Fruit fly (Drosophila melanogaster) whole organism, embryonic: Measurements from ENCODE around the gene CG5516.
A peak's percentile ranks its signal among the peaks of the same experiment; 100 is the strongest.

Experiments used
- BEAF-32 ChIP-seq: fragments of 200-800 bp; sonication (Bioruptor generic); optimal IDR thresholded peaks from 3 replicates; lab custom pipeline; 2017; ENCODE audit warnings: missing biosample characterization, missing genetic modification characterization, mild to moderate bottlenecking, moderate library complexity, missing genetic modification reagents
- Bgb ChIP-seq: fragments of 200-800 bp; sonication (Bioruptor generic); IDR thresholded peaks from 2 replicates; pipeline ENCODE4 v1.3.6; 2022; ENCODE audit warnings: missing biosample characterization, missing genetic modification characterization; ENCODE audit not compliant: partially characterized antibody
- Blimp-1 ChIP-seq: fragments of 200-800 bp; sonication (Bioruptor generic); optimal IDR thresholded peaks from 3 replicates; lab custom pipeline; 2018; ENCODE audit warnings: missing biosample characterization, missing genetic modification characterization, mild to moderate bottlenecking, moderate library complexity, missing genetic modification reagents
- CG10431 ChIP-seq: fragments of 200-800 bp; sonication (Bioruptor generic); optimal IDR thresholded peaks from 3 replicates; lab custom pipeline; 2018; ENCODE audit warnings: missing biosample characterization, mild to moderate bottlenecking, missing genetic modification characterization
- CG11504 ChIP-seq: fragments of 200-800 bp; sonication (Bioruptor generic); optimal IDR thresholded peaks from 3 replicates; lab custom pipeline; 2019; ENCODE audit warnings: missing biosample characterization, mild to moderate bottlenecking, missing genetic modification characterization, moderate library complexity
- CG12299 ChIP-seq: fragments of 200-800 bp; sonication (Bioruptor generic); optimal IDR thresholded peaks from 2 replicates; lab custom pipeline; 2018; ENCODE audit warnings: missing biosample characterization, mild to moderate bottlenecking, missing genetic modification characterization
- CG12391 ChIP-seq: fragments of 200-800 bp; sonication (Bioruptor generic); optimal IDR thresholded peaks from 3 replicates; lab custom pipeline; 2018; ENCODE audit warnings: missing biosample characterization, mild to moderate bottlenecking, missing genetic modification characterization, moderate library complexity
- CG13624 ChIP-seq: fragments of 200-800 bp; sonication (Bioruptor generic); optimal IDR thresholded peaks from 2 replicates; lab custom pipeline; 2016; ENCODE audit warnings: missing biosample characterization, missing genetic modification characterization
- CG13775 ChIP-seq: fragments of 200-800 bp; sonication (Bioruptor generic); optimal IDR thresholded peaks from 3 replicates; lab custom pipeline; 2017; ENCODE audit warnings: missing biosample characterization, mild to moderate bottlenecking, missing genetic modification characterization
- CG14860 ChIP-seq: fragments of 200-800 bp; sonication (Bioruptor generic); IDR thresholded peaks from 3 replicates; pipeline ENCODE4 v1.3.6; 2022; ENCODE audit warnings: missing biosample characterization, missing genetic modification characterization; ENCODE audit not compliant: partially characterized antibody
- CG16815 ChIP-seq: fragments of 200-800 bp; sonication (Bioruptor generic); optimal IDR thresholded peaks from 3 replicates; lab custom pipeline; 2017; ENCODE audit warnings: missing biosample characterization, mild to moderate bottlenecking, missing genetic modification characterization
- CG16863 ChIP-seq: fragments of 200-800 bp; sonication (Bioruptor generic); optimal IDR thresholded peaks from 3 replicates; lab custom pipeline; 2016; ENCODE audit warnings: missing biosample characterization, missing genetic modification characterization
- CG2116 ChIP-seq: fragments of 200-800 bp; sonication (Bioruptor generic); optimal IDR thresholded peaks from 3 replicates; lab custom pipeline; 2018; ENCODE audit warnings: missing biosample characterization, mild to moderate bottlenecking, missing genetic modification characterization
- CG3065 ChIP-seq: fragments of 200-800 bp; sonication (Bioruptor generic); optimal IDR thresholded peaks from 2 replicates; lab custom pipeline; 2016; ENCODE audit warnings: missing biosample characterization, missing genetic modification characterization
- CG32772 ChIP-seq: fragments of 200-800 bp; sonication (Bioruptor generic); IDR thresholded peaks from 2 replicates; pipeline ENCODE4 v1.3.6; 2022; ENCODE audit warnings: missing biosample characterization, missing genetic modification characterization
- CG3281 ChIP-seq: fragments of 200-800 bp; sonication (Bioruptor generic); optimal IDR thresholded peaks from 3 replicates; lab custom pipeline; 2017; ENCODE audit warnings: missing biosample characterization, mild to moderate bottlenecking, missing genetic modification characterization
- CG34376 ChIP-seq: fragments of 200-800 bp; sonication (Bioruptor generic); optimal IDR thresholded peaks from 2 replicates; lab custom pipeline; 2018; ENCODE audit warnings: missing biosample characterization, mild to moderate bottlenecking, missing genetic modification characterization
- CG3995 ChIP-seq: fragments of 200-800 bp; sonication (Bioruptor generic); optimal IDR thresholded peaks from 3 replicates; lab custom pipeline; 2016; ENCODE audit warnings: missing biosample characterization, missing genetic modification characterization
- CG6683 ChIP-seq: fragments of 200-800 bp; sonication (Bioruptor generic); optimal IDR thresholded peaks from 2 replicates; lab custom pipeline; 2017; ENCODE audit warnings: missing biosample characterization, mild to moderate bottlenecking, missing genetic modification characterization, missing genetic modification reagents
- CG6854 ChIP-seq: fragments of 200-800 bp; sonication (Bioruptor generic); optimal IDR thresholded peaks from 3 replicates; lab custom pipeline; 2017; ENCODE audit warnings: missing biosample characterization, mild to moderate bottlenecking, missing genetic modification characterization
- CG7786 ChIP-seq: fragments of 200-800 bp; sonication (Bioruptor generic); optimal IDR thresholded peaks from 2 replicates; lab custom pipeline; 2016; ENCODE audit warnings: missing biosample characterization, missing genetic modification characterization
- CG8388 ChIP-seq: fragments of 200-800 bp; sonication (Bioruptor generic); optimal IDR thresholded peaks from 2 replicates; lab custom pipeline; 2019; ENCODE audit warnings: missing biosample characterization, mild to moderate bottlenecking, missing genetic modification characterization, moderate library complexity
- CkIIα-i1 ChIP-seq: fragments of 200-800 bp; sonication (Bioruptor generic); IDR thresholded peaks from 2 replicates; pipeline ENCODE4 v1.3.6; 2022; ENCODE audit warnings: missing biosample characterization, missing genetic modification characterization
- Ets65A ChIP-seq: fragments of 200-800 bp; sonication (Bioruptor generic); peaks from one replicate; lab custom pipeline; 2016; ENCODE audit warnings: missing biosample characterization, missing genetic modification characterization
- HLH4C ChIP-seq: fragments of 200-800 bp; sonication (Bioruptor generic); IDR thresholded peaks from 3 replicates; pipeline ENCODE4 v1.3.6; 2022; ENCODE audit warnings: missing biosample characterization, missing genetic modification characterization; ENCODE audit not compliant: partially characterized antibody
- Mad ChIP-seq: fragments of 200-800 bp; sonication (Bioruptor generic); optimal IDR thresholded peaks from 2 replicates; lab custom pipeline; 2016; ENCODE audit warnings: missing biosample characterization, missing genetic modification characterization
- NC2α ChIP-seq: fragments of 200-800 bp; sonication (Bioruptor generic); optimal IDR thresholded peaks from 2 replicates; lab custom pipeline; 2016; ENCODE audit warnings: missing biosample characterization, missing genetic modification characterization
- Nf-YA ChIP-seq: fragments of 200-800 bp; sonication (Bioruptor generic); IDR thresholded peaks from 2 replicates; pipeline ENCODE4 v1.3.6; 2022; ENCODE audit warnings: missing biosample characterization, missing genetic modification characterization
- Nf-YB ChIP-seq: fragments of 200-800 bp; sonication (Bioruptor generic); optimal IDR thresholded peaks from 3 replicates; lab custom pipeline; 2019; ENCODE audit warnings: missing biosample characterization, mild to moderate bottlenecking, missing genetic modification characterization, moderate library complexity
- Nf-YC ChIP-seq: fragments of 200-800 bp; optimal IDR thresholded peaks from 3 replicates; lab custom pipeline; 2019; ENCODE audit warnings: missing biosample characterization, mild to moderate bottlenecking, missing genetic modification characterization, moderate library complexity
- Poxn ChIP-seq: fragments of 200-800 bp; sonication (Bioruptor generic); IDR thresholded peaks from 2 replicates; pipeline ENCODE4 v1.3.6; 2022; ENCODE audit warnings: missing biosample characterization, missing genetic modification characterization
- Sry-β ChIP-seq: fragments of 200-800 bp; sonication (Bioruptor generic); optimal IDR thresholded peaks from 2 replicates; lab custom pipeline; 2018; ENCODE audit warnings: missing biosample characterization, mild to moderate bottlenecking, missing genetic modification characterization, moderate library complexity
- Taf1 ChIP-seq: fragments of 200-800 bp; sonication (Bioruptor generic); IDR thresholded peaks from 2 replicates; pipeline ENCODE4 v1.3.6; 2022; ENCODE audit warnings: missing biosample characterization, missing genetic modification characterization
- br ChIP-seq: fragments of >200 bp; optimal IDR thresholded peaks from 2 replicates; lab custom pipeline; 2017
- cg ChIP-seq: fragments of 200-800 bp; sonication (Bioruptor generic); optimal IDR thresholded peaks from 3 replicates; lab custom pipeline; 2019; ENCODE audit warnings: missing biosample characterization, mild to moderate bottlenecking, missing genetic modification characterization, moderate library complexity
- gcm2 ChIP-seq: fragments of 200-800 bp; sonication (Bioruptor generic); optimal IDR thresholded peaks from 2 replicates; lab custom pipeline; 2016; ENCODE audit warnings: missing biosample characterization, missing genetic modification characterization
- gem ChIP-seq: fragments of 200-800 bp; sonication (Bioruptor generic); optimal IDR thresholded peaks from 2 replicates; lab custom pipeline; 2019; ENCODE audit warnings: missing biosample characterization, mild to moderate bottlenecking, missing genetic modification characterization, moderate library complexity
- insv ChIP-seq, 2 experiments: fragments of 200-800 bp; sonication (Bioruptor generic); optimal IDR thresholded peaks; 3 replicates each; lab custom pipeline; 2016 to 2018; ENCODE audit warnings: missing biosample characterization in 2 of 2, missing genetic modification characterization in 2 of 2
- kay ChIP-seq: fragments of 200-800 bp; sonication (Bioruptor generic); optimal IDR thresholded peaks from 2 replicates; lab custom pipeline; 2016; ENCODE audit warnings: missing biosample characterization, missing genetic modification characterization
- lmd ChIP-seq: fragments of 200-800 bp; sonication (Bioruptor generic); IDR thresholded peaks from 2 replicates; pipeline ENCODE4 v1.3.6; 2022; ENCODE audit warnings: missing biosample characterization, missing genetic modification characterization
- repo ChIP-seq: fragments of 200-800 bp; sonication (Bioruptor generic); optimal IDR thresholded peaks from 2 replicates; lab custom pipeline; 2016; ENCODE audit warnings: missing biosample characterization, missing genetic modification characterization
- ro ChIP-seq: fragments of 200-800 bp; sonication (Bioruptor generic); IDR thresholded peaks from 2 replicates; pipeline ENCODE4 v1.3.6; 2022; ENCODE audit warnings: missing biosample characterization, missing genetic modification characterization
- run ChIP-seq: fragments of 200-800 bp; sonication (Bioruptor generic); optimal IDR thresholded peaks from 3 replicates; lab custom pipeline; 2018; ENCODE audit warnings: missing biosample characterization, mild to moderate bottlenecking, missing genetic modification characterization
- sc ChIP-seq, 3 experiments: fragments of >200 bp in 2 of 3; fragments of 200-800 bp in 1 of 3; sonication (Bioruptor generic) in 1 of 3; optimal IDR thresholded peaks; 2 replicates in 2 of 3; 3 replicates in 1 of 3; lab custom pipeline; 2017; ENCODE audit warnings: mild to moderate bottlenecking in 1 of 3, missing biosample characterization in 1 of 3, missing genetic modification characterization in 1 of 3, missing genetic modification reagents in 1 of 3
- sim ChIP-seq: fragments of 200-800 bp; sonication (Bioruptor generic); IDR thresholded peaks from 2 replicates; pipeline ENCODE4 v1.3.6; 2022; ENCODE audit warnings: missing biosample characterization, missing genetic modification characterization
- ssp ChIP-seq: fragments of 200-800 bp; sonication (Bioruptor generic); IDR thresholded peaks from 2 replicates; pipeline ENCODE4 v1.3.6; 2022; ENCODE audit warnings: missing biosample characterization, missing genetic modification characterization
- tin ChIP-seq: fragments of 200-800 bp; sonication (Bioruptor generic); optimal IDR thresholded peaks from 3 replicates; lab custom pipeline; 2016; ENCODE audit warnings: missing biosample characterization, missing genetic modification characterization
- tio ChIP-seq: fragments of 200-800 bp; sonication (Bioruptor generic); optimal IDR thresholded peaks from 2 replicates; lab custom pipeline; 2017; ENCODE audit warnings: missing biosample characterization, missing genetic modification characterization, inconsistent platforms
- wek ChIP-seq: fragments of 200-800 bp; sonication (Bioruptor generic); optimal IDR thresholded peaks from 3 replicates; lab custom pipeline; 2018; ENCODE audit warnings: missing biosample characterization, mild to moderate bottlenecking, missing genetic modification characterization, moderate library complexity
- zf30C ChIP-seq: fragments of 200-800 bp; sonication (Bioruptor generic); optimal IDR thresholded peaks from 3 replicates; lab custom pipeline; 2018; ENCODE audit warnings: missing biosample characterization, mild to moderate bottlenecking, missing genetic modification characterization

CG5516 gene

dm6 chr3R:15983541-15984229, 20.0 kb downstream of the CG5516 start (continued):
- no peak for TF ChIP-seq repo (GFP tag; lab: Kevin White, UChicago)
- TF ChIP-seq Nf-YC (tag; lab: Kevin White, UChicago), result no peak
- TF ChIP-seq BEAF-32 (GFP tag; lab: Kevin White, UChicago), result no peak
- TF ChIP-seq CG6683, result no peak
- no peak for TF ChIP-seq CG10431
- no peak for TF ChIP-seq CG3065 (GFP tag; lab: Kevin White, UChicago)
- TF ChIP-seq CG11504 (tag; lab: Kevin White, UChicago), result peak; percentile 62
- no peak for TF ChIP-seq lmd
- no peak for TF ChIP-seq CG7786 (GFP tag; lab: Kevin White, UChicago)
- TF ChIP-seq Ets65A (GFP tag; lab: Kevin White, UChicago), result no peak
- TF ChIP-seq HLH4C (GFP tag; lab: Robert Waterston, UW), result no peak
- TF ChIP-seq CG2116 (GFP tag; lab: Kevin White, UChicago), result peak; percentile 25
- no peak for TF ChIP-seq insv (GFP tag; optimal IDR thresholded peaks at IDR 0.05; lab: Kevin White, UChicago)
- TF ChIP-seq ssp (GFP tag; lab: Robert Waterston, UW), result no peak
- no peak for TF ChIP-seq cg
- TF ChIP-seq gem, result peak; percentile 60
- TF ChIP-seq tin, result no peak
- TF ChIP-seq Blimp-1 (GFP tag; lab: Kevin White, UChicago), result peak; percentile 62
- TF ChIP-seq Mad, result no peak
- TF ChIP-seq CG12391 (tag; lab: Kevin White, UChicago), result peak; percentile 52
- TF ChIP-seq sim (GFP tag; lab: Robert Waterston, UW), result no peak
- no peak for TF ChIP-seq sc (optimal IDR thresholded peaks at IDR 0.05; lab: Kevin White, UChicago)
- peak; percentile 16 for TF ChIP-seq sc (GFP tag; optimal IDR thresholded peaks at IDR 0.05; lab: Kevin White, UChicago)
- no peak for TF ChIP-seq tio (GFP tag; lab: Kevin White, UChicago)
- no peak for TF ChIP-seq ro (GFP tag; lab: Robert Waterston, UW)
- no peak for TF ChIP-seq CG3281
- TF ChIP-seq Nf-YA (GFP tag; lab: Robert Waterston, UW), result no peak
- TF ChIP-seq CG13624 (GFP tag; lab: Kevin White, UChicago), result no peak
- peak; percentile 4 for TF ChIP-seq Sry-β (GFP tag; lab: Kevin White, UChicago)
- TF ChIP-seq run, result no peak
- TF ChIP-seq CG8388 (GFP tag; lab: Kevin White, UChicago), result peak; percentile 38
- TF ChIP-seq CG6854, result no peak
- TF ChIP-seq gcm2 (GFP tag; lab: Kevin White, UChicago), result no peak
- no peak for TF ChIP-seq Bgb (GFP tag; lab: Robert Waterston, UW)
- no peak for TF ChIP-seq CG32772
- TF ChIP-seq CG12299, result no peak
- TF ChIP-seq Taf1 (GFP tag; lab: Robert Waterston, UW), result no peak
- TF ChIP-seq br (lab: Kevin White, UChicago), result no peak
- peak; percentile 90 for TF ChIP-seq CG34376
- TF ChIP-seq NC2α, result no peak
- TF ChIP-seq CG16863 (GFP tag; lab: Kevin White, UChicago), result no peak
- no peak for TF ChIP-seq CG14860 (GFP tag; lab: Robert Waterston, UW)
- TF ChIP-seq CkIIα-i1 (GFP tag; lab: Robert Waterston, UW), result no peak
- no peak for TF ChIP-seq Poxn (GFP tag; lab: Robert Waterston, UW)
- peak; percentile 82 for TF ChIP-seq zf30C (GFP tag; lab: Kevin White, UChicago)
- TF ChIP-seq Nf-YB, result peak; percentile 48
- no peak for TF ChIP-seq CG16815 (GFP tag; lab: Kevin White, UChicago)
- TF ChIP-seq kay, result no peak
- TF ChIP-seq CG3995 (GFP tag; lab: Kevin White, UChicago), result no peak
- peak; percentile 53 for TF ChIP-seq wek (GFP tag; lab: Kevin White, UChicago)
- no peak for TF ChIP-seq CG13775 (GFP tag; lab: Kevin White, UChicago)
